Fruit fly (Drosophila melanogaster) Kc167 (cell line): Measurements from ENCODE around the gene MED10.

ENCODE experiments used
- h ChIP-seq: fragments of >200 bp; optimal IDR thresholded peaks from 3 replicates; lab custom pipeline; 2018; ENCODE audit warnings: missing external identifiers
- insv ChIP-seq: fragments of >200 bp; optimal IDR thresholded peaks from 3 replicates; lab custom pipeline; 2018; ENCODE audit warnings: missing external identifiers
- ttk ChIP-seq: sonication (Bioruptor generic); optimal IDR thresholded peaks from 2 replicates; lab custom pipeline; 2017; ENCODE audit warnings: missing external identifiers

DNA sequence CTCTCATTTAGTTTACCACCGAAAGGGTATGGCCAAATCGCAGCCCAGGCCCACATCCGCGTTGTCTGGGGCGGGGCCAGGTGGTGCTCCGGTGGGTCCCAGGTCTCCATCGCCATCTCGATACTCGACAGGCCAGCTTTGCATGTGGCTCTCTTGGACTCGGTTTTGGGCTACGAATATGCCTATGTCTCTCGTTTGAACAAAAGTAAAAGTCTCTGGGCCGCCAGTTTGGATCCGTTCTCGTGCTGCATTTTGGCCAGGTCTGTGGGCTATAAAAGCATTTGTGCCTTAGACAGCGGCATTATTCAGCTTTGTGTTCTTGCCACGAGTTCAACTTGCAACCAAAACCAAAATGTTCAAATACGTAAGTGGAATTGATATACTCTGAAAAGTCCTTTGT is 45.3 kb downstream of the MED10 start, which contains the start of gene CG13065:
- TF ChIP-seq insv (lab: Kevin White, UChicago) (no peak), h (lab: Kevin White, UChicago) (no peak), ttk (lab: Kevin White, UChicago) (no peak)
